Fruit fly (Drosophila melanogaster) whole organism, embryonic: ENCODE measurements around the gene COX5B.

Experiments used
- Bteb2 ChIP-seq: fragments of 200-800 bp; sonication (Bioruptor generic); optimal IDR thresholded peaks from 2 replicates; lab custom pipeline; 2016; ENCODE audit warnings: missing biosample characterization, missing genetic modification characterization
- CG10147 ChIP-seq: fragments of 200-800 bp; sonication (Bioruptor generic); optimal IDR thresholded peaks from 2 replicates; lab custom pipeline; 2019; ENCODE audit warnings: missing biosample characterization, mild to moderate bottlenecking, missing genetic modification characterization, moderate library complexity
- CG10321 ChIP-seq: fragments of 200-800 bp; sonication (Bioruptor generic); IDR thresholded peaks from 2 replicates; pipeline ENCODE4 v1.3.6; 2022; ENCODE audit warnings: missing biosample characterization, missing genetic modification characterization
- CG10431 ChIP-seq: fragments of 200-800 bp; sonication (Bioruptor generic); optimal IDR thresholded peaks from 3 replicates; lab custom pipeline; 2018; ENCODE audit warnings: missing biosample characterization, mild to moderate bottlenecking, missing genetic modification characterization
- CG12391 ChIP-seq: fragments of 200-800 bp; sonication (Bioruptor generic); optimal IDR thresholded peaks from 3 replicates; lab custom pipeline; 2018; ENCODE audit warnings: missing biosample characterization, mild to moderate bottlenecking, missing genetic modification characterization, moderate library complexity
- CG15601 ChIP-seq: fragments of 200-800 bp; sonication (Bioruptor generic); optimal IDR thresholded peaks from 3 replicates; lab custom pipeline; 2019; ENCODE audit warnings: missing biosample characterization, mild to moderate bottlenecking, missing genetic modification characterization, moderate library complexity
- CG1603 ChIP-seq: fragments of 200-800 bp; sonication (Bioruptor generic); optimal IDR thresholded peaks from 2 replicates; lab custom pipeline; 2019; ENCODE audit warnings: missing biosample characterization, mild to moderate bottlenecking, missing genetic modification characterization, moderate library complexity
- CG17612 ChIP-seq: fragments of 200-800 bp; sonication (Bioruptor generic); IDR thresholded peaks from 2 replicates; pipeline ENCODE4 v1.3.6; 2022; ENCODE audit warnings: missing biosample characterization, missing genetic modification characterization
- CG17802 ChIP-seq: fragments of 200-800 bp; sonication (Bioruptor generic); optimal IDR thresholded peaks from 2 replicates; lab custom pipeline; 2018; ENCODE audit warnings: missing biosample characterization, mild to moderate bottlenecking, missing genetic modification characterization, moderate library complexity
- CG1792 ChIP-seq: fragments of 200-800 bp; sonication (Bioruptor generic); optimal IDR thresholded peaks from 2 replicates; lab custom pipeline; 2016; ENCODE audit warnings: missing biosample characterization, missing genetic modification characterization
- CG2889 ChIP-seq: fragments of 200-800 bp; sonication (Bioruptor generic); IDR thresholded peaks from 3 replicates; pipeline ENCODE4 v1.3.6; 2022; ENCODE audit warnings: missing biosample characterization, missing genetic modification characterization
- CG34224 ChIP-seq: fragments of 200-800 bp; sonication (Bioruptor generic); IDR thresholded peaks from 3 replicates; pipeline ENCODE4 v1.3.6; 2022; ENCODE audit warnings: missing biosample characterization, missing genetic modification characterization; ENCODE audit not compliant: partially characterized antibody
- CG6765 ChIP-seq: fragments of 200-800 bp; sonication (Bioruptor generic); optimal IDR thresholded peaks from 3 replicates; lab custom pipeline; 2017; ENCODE audit warnings: missing biosample characterization, mild to moderate bottlenecking, missing genetic modification characterization
- CG9215 ChIP-seq: fragments of 200-800 bp; sonication (Bioruptor generic); IDR thresholded peaks from 2 replicates; pipeline ENCODE4 v1.3.6; 2022; ENCODE audit warnings: missing biosample characterization, missing genetic modification characterization
- CHES-1-like ChIP-seq: fragments of 200-800 bp; sonication (Bioruptor generic); optimal IDR thresholded peaks from 2 replicates; lab custom pipeline; 2016; ENCODE audit warnings: missing biosample characterization, missing genetic modification characterization
- D19B ChIP-seq: fragments of 200-800 bp; sonication (Bioruptor generic); optimal IDR thresholded peaks from 2 replicates; lab custom pipeline; 2017; ENCODE audit warnings: missing biosample characterization, mild to moderate bottlenecking, missing genetic modification characterization
- Dek ChIP-seq: fragments of 200-800 bp; sonication (Bioruptor generic); optimal IDR thresholded peaks from 3 replicates; lab custom pipeline; 2019; ENCODE audit warnings: missing biosample characterization, mild to moderate bottlenecking, missing genetic modification characterization, moderate library complexity
- Gug ChIP-seq: fragments of 200-800 bp; sonication (Bioruptor generic); IDR thresholded peaks from 4 replicates; pipeline ENCODE4 v1.3.6; 2022; ENCODE audit warnings: missing biosample characterization, missing genetic modification characterization
- HLH54F ChIP-seq: fragments of 200-800 bp; sonication (Bioruptor generic); optimal IDR thresholded peaks from 3 replicates; lab custom pipeline; 2016; ENCODE audit warnings: missing biosample characterization, missing genetic modification characterization
- Hey ChIP-seq: fragments of 200-800 bp; sonication (Bioruptor generic); optimal IDR thresholded peaks from 3 replicates; lab custom pipeline; 2018; ENCODE audit warnings: missing biosample characterization, mild to moderate bottlenecking, missing genetic modification characterization
- HmgD ChIP-seq: fragments of 200-800 bp; sonication (Bioruptor generic); optimal IDR thresholded peaks from 3 replicates; lab custom pipeline; 2016; ENCODE audit warnings: missing biosample characterization, missing genetic modification characterization
- HmgZ ChIP-seq: fragments of 200-800 bp; sonication (Bioruptor generic); optimal IDR thresholded peaks from 2 replicates; lab custom pipeline; 2018; ENCODE audit warnings: missing biosample characterization, mild to moderate bottlenecking, missing genetic modification characterization
- MTF-1 ChIP-seq: fragments of 200-800 bp; sonication (Bioruptor generic); optimal IDR thresholded peaks from 2 replicates; lab custom pipeline; 2018; ENCODE audit warnings: missing biosample characterization, mild to moderate bottlenecking, missing genetic modification characterization, borderline replicate concordance
- Mad ChIP-seq: fragments of 200-800 bp; sonication (Bioruptor generic); optimal IDR thresholded peaks from 2 replicates; lab custom pipeline; 2016; ENCODE audit warnings: missing biosample characterization, missing genetic modification characterization
- Mrtf ChIP-seq: fragments of 200-800 bp; sonication (Bioruptor generic); IDR thresholded peaks from 3 replicates; pipeline ENCODE4 v1.3.6; 2022; ENCODE audit warnings: missing biosample characterization, missing genetic modification characterization
- Nf-YA ChIP-seq: fragments of 200-800 bp; sonication (Bioruptor generic); IDR thresholded peaks from 2 replicates; pipeline ENCODE4 v1.3.6; 2022; ENCODE audit warnings: missing biosample characterization, missing genetic modification characterization
- Poxn ChIP-seq: fragments of 200-800 bp; sonication (Bioruptor generic); IDR thresholded peaks from 2 replicates; pipeline ENCODE4 v1.3.6; 2022; ENCODE audit warnings: missing biosample characterization, missing genetic modification characterization
- Scr ChIP-seq: fragments of 200-800 bp; sonication (Bioruptor generic); IDR thresholded peaks from 2 replicates; pipeline ENCODE4 v1.3.6; 2022; ENCODE audit warnings: missing biosample characterization, missing genetic modification characterization; ENCODE audit not compliant: partially characterized antibody
- YL-1 ChIP-seq: fragments of 200-800 bp; sonication (Bioruptor generic); optimal IDR thresholded peaks from 3 replicates; lab custom pipeline; 2017; ENCODE audit warnings: missing biosample characterization, mild to moderate bottlenecking, missing genetic modification characterization
- br ChIP-seq: fragments of >200 bp; optimal IDR thresholded peaks from 2 replicates; lab custom pipeline; 2017
- btn ChIP-seq: fragments of 200-800 bp; sonication (Bioruptor generic); optimal IDR thresholded peaks from 2 replicates; lab custom pipeline; 2016; ENCODE audit warnings: missing biosample characterization, missing genetic modification characterization
- chm ChIP-seq: fragments of 200-800 bp; sonication (Bioruptor generic); IDR thresholded peaks from 2 replicates; pipeline ENCODE4 v1.3.6; 2022; ENCODE audit warnings: missing biosample characterization, missing genetic modification characterization
- crol ChIP-seq: fragments of 200-800 bp; sonication (Bioruptor generic); IDR thresholded peaks from 2 replicates; pipeline ENCODE4 v1.3.6; 2022; ENCODE audit warnings: missing biosample characterization, missing genetic modification characterization
- da ChIP-seq: fragments of 200-800 bp; sonication (Bioruptor generic); optimal IDR thresholded peaks from 2 replicates; lab custom pipeline; 2016; ENCODE audit warnings: missing biosample characterization, missing genetic modification characterization
- danr ChIP-seq: fragments of 200-800 bp; sonication (Bioruptor generic); IDR thresholded peaks from 2 replicates; pipeline ENCODE4 v1.3.6; 2022; ENCODE audit warnings: missing biosample characterization, missing genetic modification characterization
- dati ChIP-seq: fragments of 200-800 bp; sonication (Bioruptor generic); IDR thresholded peaks from 2 replicates; pipeline ENCODE4 v1.3.6; 2022; ENCODE audit warnings: missing biosample characterization, missing genetic modification characterization
- dmrt11E ChIP-seq: fragments of 200-800 bp; sonication (Bioruptor generic); optimal IDR thresholded peaks from 3 replicates; lab custom pipeline; 2018; ENCODE audit warnings: missing biosample characterization, mild to moderate bottlenecking, missing genetic modification characterization, moderate library complexity
- exex ChIP-seq: fragments of 200-800 bp; sonication (Bioruptor generic); optimal IDR thresholded peaks from 4 replicates; lab custom pipeline; 2018; ENCODE audit warnings: missing biosample characterization, mild to moderate bottlenecking, missing genetic modification characterization, moderate library complexity
- fd3F ChIP-seq: fragments of 200-800 bp; sonication (Bioruptor generic); optimal IDR thresholded peaks from 2 replicates; lab custom pipeline; 2018; ENCODE audit warnings: missing biosample characterization, mild to moderate bottlenecking, missing genetic modification characterization, moderate library complexity
- ftz-f1 ChIP-seq: fragments of 200-800 bp; sonication (Bioruptor generic); optimal IDR thresholded peaks from 2 replicates; lab custom pipeline; 2016; ENCODE audit warnings: missing biosample characterization, missing genetic modification characterization
- ind ChIP-seq: fragments of 200-800 bp; sonication (Bioruptor generic); optimal IDR thresholded peaks from 3 replicates; lab custom pipeline; 2016; ENCODE audit warnings: missing biosample characterization, missing genetic modification characterization
- jing ChIP-seq: fragments of 200-800 bp; sonication (Bioruptor generic); optimal IDR thresholded peaks from 2 replicates; lab custom pipeline; 2018; ENCODE audit warnings: missing biosample characterization, mild to moderate bottlenecking, missing genetic modification characterization
- mirr ChIP-seq: fragments of 200-800 bp; sonication (Bioruptor generic); optimal IDR thresholded peaks from 3 replicates; lab custom pipeline; 2018; ENCODE audit warnings: missing biosample characterization, mild to moderate bottlenecking, missing genetic modification characterization
- pb ChIP-seq: fragments of 200-800 bp; sonication (Bioruptor generic); optimal IDR thresholded peaks from 3 replicates; lab custom pipeline; 2016; ENCODE audit warnings: missing biosample characterization, missing genetic modification characterization
- pita ChIP-seq: fragments of 200-800 bp; sonication (Bioruptor generic); optimal IDR thresholded peaks from 2 replicates; lab custom pipeline; 2017; ENCODE audit warnings: missing biosample characterization, mild to moderate bottlenecking, missing genetic modification characterization
- pros ChIP-seq: fragments of 200-800 bp; sonication (Bioruptor generic); optimal IDR thresholded peaks from 3 replicates; lab custom pipeline; 2019; ENCODE audit warnings: missing biosample characterization, mild to moderate bottlenecking, missing genetic modification characterization, moderate library complexity
- sug ChIP-seq: fragments of 200-800 bp; optimal IDR thresholded peaks from 2 replicates; lab custom pipeline; 2019; ENCODE audit warnings: missing biosample characterization, mild to moderate bottlenecking, missing genetic modification characterization, moderate library complexity
- tin ChIP-seq: fragments of 200-800 bp; sonication (Bioruptor generic); optimal IDR thresholded peaks from 3 replicates; lab custom pipeline; 2016; ENCODE audit warnings: missing biosample characterization, missing genetic modification characterization
- vvl ChIP-seq: fragments of 200-800 bp; sonication (Bioruptor generic); IDR thresholded peaks from 2 replicates; pipeline ENCODE4 v1.3.6; 2022; ENCODE audit warnings: missing biosample characterization, missing genetic modification characterization
- wek ChIP-seq: fragments of 200-800 bp; sonication (Bioruptor generic); optimal IDR thresholded peaks from 3 replicates; lab custom pipeline; 2018; ENCODE audit warnings: missing biosample characterization, mild to moderate bottlenecking, missing genetic modification characterization, moderate library complexity
- zf30C ChIP-seq: fragments of 200-800 bp; sonication (Bioruptor generic); optimal IDR thresholded peaks from 3 replicates; lab custom pipeline; 2018; ENCODE audit warnings: missing biosample characterization, mild to moderate bottlenecking, missing genetic modification characterization
- zfh1 ChIP-seq: fragments of 200-800 bp; sonication (Bioruptor generic); IDR thresholded peaks from 3 replicates; pipeline ENCODE4 v1.3.6; 2022; ENCODE audit warnings: missing biosample characterization, missing genetic modification characterization

Gene COX5B

dm6 chr2L:6564955-6565354 is 7.4 kb downstream of the COX5B start (continued):
- TF ChIP-seq exex (tag; lab: Kevin White, UChicago), result peak; percentile 18
- TF ChIP-seq mirr (GFP tag; lab: Kevin White, UChicago), result peak; percentile 59
- TF ChIP-seq CG34224 (GFP tag; lab: Robert Waterston, UW), result no peak
- TF ChIP-seq pb, result no peak
- no peak for TF ChIP-seq danr (GFP tag; lab: Robert Waterston, UW)
- 0 out of 2 replicates have a peak, but pooled peaks have one; percentile 11 for TF ChIP-seq crol (GFP tag; lab: Robert Waterston, UW)
- TF ChIP-seq Mrtf (GFP tag; lab: Robert Waterston, UW), result no peak
- TF ChIP-seq br, result no peak
- TF ChIP-seq dmrt11E (tag; lab: Kevin White, UChicago), result no peak
- no peak for TF ChIP-seq btn (GFP tag; lab: Kevin White, UChicago)
- no peak for TF ChIP-seq Bteb2 (GFP tag; lab: Kevin White, UChicago)
- TF ChIP-seq CHES-1-like (GFP tag; lab: Kevin White, UChicago), result no peak
- no peak for TF ChIP-seq CG15601
- no peak for TF ChIP-seq Scr (GFP tag; lab: Robert Waterston, UW)
- no peak for TF ChIP-seq CG1792
- TF ChIP-seq Hey (tag; lab: Kevin White, UChicago), result peak; percentile 55
- no peak for TF ChIP-seq fd3F (GFP tag; lab: Kevin White, UChicago)
- no peak for TF ChIP-seq YL-1 (GFP tag; lab: Kevin White, UChicago)
- TF ChIP-seq CG10321, result no peak
- peak; percentile 60 for TF ChIP-seq sug (tag; lab: Kevin White, UChicago)
- TF ChIP-seq wek, result no peak
- no peak for TF ChIP-seq HLH54F
- no peak for TF ChIP-seq vvl
- TF ChIP-seq HmgD (GFP tag; lab: Kevin White, UChicago), result no peak
- TF ChIP-seq chm (GFP tag; lab: Robert Waterston, UW), result no peak
- no peak for TF ChIP-seq Dek (tag; lab: Kevin White, UChicago)
- TF ChIP-seq pros (GFP tag; lab: Kevin White, UChicago), result no peak
- TF ChIP-seq ftz-f1 (GFP tag; lab: Kevin White, UChicago), result peak; percentile 86
- no peak for TF ChIP-seq MTF-1 (GFP tag; lab: Kevin White, UChicago)
- TF ChIP-seq CG17612 (GFP tag; lab: Robert Waterston, UW), result no peak

dm6 chr2L:6566020-6566687 is 8.6 kb downstream of the COX5B start, which contains the start of gene CG13766:
TSS of gene CG13766 (minus strand) at chr2L:6566181.
- no peak for TF ChIP-seq tin (GFP tag; lab: Kevin White, UChicago)
- no peak for TF ChIP-seq zf30C (GFP tag; lab: Kevin White, UChicago)
- no peak for TF ChIP-seq zfh1 (GFP tag; lab: Robert Waterston, UW)
- no peak for TF ChIP-seq CG10147
- TF ChIP-seq CG10431 (GFP tag; lab: Kevin White, UChicago), result no peak
- peak; percentile 97 for TF ChIP-seq D19B (GFP tag; lab: Kevin White, UChicago)
- no peak for TF ChIP-seq Gug (GFP tag; lab: Robert Waterston, UW)
- peak; percentile 15 for TF ChIP-seq CG12391 (tag; lab: Kevin White, UChicago)
- no peak for TF ChIP-seq jing (GFP tag; lab: Kevin White, UChicago)
- 0 out of 2 replicates have a peak, but pooled peaks have one; percentile 18 for TF ChIP-seq Poxn
- no peak for TF ChIP-seq CG6765
- no peak for TF ChIP-seq Nf-YA
- no peak for TF ChIP-seq dati (GFP tag; lab: Robert Waterston, UW)
- TF ChIP-seq Mad (GFP tag; lab: Kevin White, UChicago), result no peak
- no peak for TF ChIP-seq ind (GFP tag; lab: Kevin White, UChicago)
- TF ChIP-seq CG2889, result no peak
- no peak for TF ChIP-seq da
- TF ChIP-seq CG9215 (GFP tag; lab: Robert Waterston, UW), result no peak
- TF ChIP-seq pita (GFP tag; lab: Kevin White, UChicago), result no peak
- TF ChIP-seq HmgZ (tag; lab: Kevin White, UChicago), result no peak
- TF ChIP-seq CG17802 (tag; lab: Kevin White, UChicago), result no peak
- TF ChIP-seq CG1603, result no peak
